Fruit fly (Drosophila melanogaster) whole organism, embryonic: ENCODE data around the gene Mad.

Experiments used
- Atf-2 ChIP-seq: fragments of 200-800 bp; sonication (Bioruptor generic); optimal IDR thresholded peaks from 2 replicates; lab custom pipeline; 2016; ENCODE audit warnings: missing biosample characterization, missing genetic modification characterization
- CG12071 ChIP-seq: fragments of 200-800 bp; sonication (Bioruptor generic); optimal IDR thresholded peaks from 3 replicates; lab custom pipeline; 2018; ENCODE audit warnings: missing biosample characterization, mild to moderate bottlenecking, missing genetic modification characterization
- CG13123 ChIP-seq: fragments of 200-800 bp; sonication (Bioruptor generic); optimal IDR thresholded peaks from 2 replicates; lab custom pipeline; 2016; ENCODE audit warnings: missing biosample characterization, missing genetic modification characterization
- CG13624 ChIP-seq: fragments of 200-800 bp; sonication (Bioruptor generic); optimal IDR thresholded peaks from 2 replicates; lab custom pipeline; 2016; ENCODE audit warnings: missing biosample characterization, missing genetic modification characterization
- CG15479 ChIP-seq: fragments of 200-800 bp; sonication (Bioruptor generic); optimal IDR thresholded peaks from 3 replicates; lab custom pipeline; 2019; ENCODE audit warnings: missing biosample characterization, mild to moderate bottlenecking, missing genetic modification characterization, moderate library complexity
- CG2199 ChIP-seq: fragments of 200-800 bp; sonication (Bioruptor generic); IDR thresholded peaks from 3 replicates; pipeline ENCODE4 v1.3.6; 2022; ENCODE audit warnings: missing biosample characterization, missing genetic modification characterization
- CG31388 ChIP-seq: fragments of 200-800 bp; sonication (Bioruptor generic); optimal IDR thresholded peaks from 2 replicates; lab custom pipeline; 2016; ENCODE audit warnings: missing biosample characterization, missing genetic modification characterization
- CG32532 ChIP-seq: fragments of 200-800 bp; sonication (Bioruptor generic); IDR thresholded peaks from 2 replicates; pipeline ENCODE4 v1.3.6; 2022; ENCODE audit warnings: missing biosample characterization, missing genetic modification characterization
- CG3726 ChIP-seq: fragments of 200-800 bp; sonication (Bioruptor generic); IDR thresholded peaks from 3 replicates; pipeline ENCODE4, ENCODE4 v1.3.6; 2022; ENCODE audit warnings: missing biosample characterization, missing genetic modification characterization
- CG3847 ChIP-seq: fragments of 200-800 bp; sonication (Bioruptor generic); IDR thresholded peaks from 2 replicates; pipeline ENCODE4 v1.3.6; 2022; ENCODE audit warnings: missing biosample characterization, missing genetic modification characterization
- CG6254 ChIP-seq: fragments of 200-800 bp; sonication (Bioruptor generic); optimal IDR thresholded peaks from 3 replicates; lab custom pipeline; 2017; ENCODE audit warnings: mild to moderate bottlenecking, missing biosample characterization, missing genetic modification reagents, missing genetic modification characterization
- CG6813 ChIP-seq: fragments of 200-800 bp; sonication (Bioruptor generic); optimal IDR thresholded peaks from 2 replicates; lab custom pipeline; 2017; ENCODE audit warnings: missing biosample characterization, missing genetic modification characterization, mild to moderate bottlenecking, moderate library complexity, missing genetic modification reagents
- CG8924 ChIP-seq: fragments of 200-800 bp; optimal IDR thresholded peaks from 3 replicates; lab custom pipeline; 2019; ENCODE audit warnings: missing biosample characterization, mild to moderate bottlenecking, missing genetic modification characterization, moderate library complexity
- CG9609 ChIP-seq: fragments of 200-800 bp; sonication (Bioruptor generic); optimal IDR thresholded peaks from 3 replicates; lab custom pipeline; 2016; ENCODE audit warnings: missing biosample characterization, missing genetic modification characterization
- CG9876 ChIP-seq: fragments of 200-800 bp; sonication (Bioruptor generic); optimal IDR thresholded peaks from 2 replicates; lab custom pipeline; 2016; ENCODE audit warnings: missing biosample characterization, missing genetic modification characterization
- Camta ChIP-seq: fragments of 200-800 bp; sonication (Bioruptor generic); optimal IDR thresholded peaks from 2 replicates; lab custom pipeline; 2016; ENCODE audit warnings: missing biosample characterization, missing genetic modification characterization
- Dip2 ChIP-seq: fragments of 200-800 bp; sonication (Bioruptor generic); IDR thresholded peaks from 2 replicates; pipeline ENCODE4 v1.3.6; 2022; ENCODE audit warnings: missing biosample characterization, missing genetic modification characterization
- HHEX ChIP-seq: fragments of 200-800 bp; sonication (Bioruptor generic); optimal IDR thresholded peaks from 3 replicates; lab custom pipeline; 2017; ENCODE audit warnings: missing biosample characterization, mild to moderate bottlenecking, missing genetic modification characterization, missing genetic modification reagents
- HLH54F ChIP-seq: fragments of 200-800 bp; sonication (Bioruptor generic); optimal IDR thresholded peaks from 3 replicates; lab custom pipeline; 2016; ENCODE audit warnings: missing biosample characterization, missing genetic modification characterization
- Hr78 ChIP-seq, 2 experiments: fragments of 200-800 bp in 1 of 2; fragments of >200 bp in 1 of 2; sonication (Bioruptor generic) in 1 of 2; optimal IDR thresholded peaks; 2 replicates each; lab custom pipeline; 2017 to 2019; ENCODE audit warnings: missing biosample characterization in 2 of 2, missing genetic modification characterization in 2 of 2, mild to moderate bottlenecking in 1 of 2, moderate library complexity in 1 of 2
- Hsf ChIP-seq: fragments of 200-800 bp; sonication (Bioruptor generic); optimal IDR thresholded peaks from 3 replicates; lab custom pipeline; 2016; ENCODE audit warnings: missing biosample characterization, missing genetic modification characterization
- Lim3 ChIP-seq: fragments of 200-800 bp; sonication (Bioruptor generic); IDR thresholded peaks from 2 replicates; pipeline ENCODE4 v1.3.6; 2022; ENCODE audit warnings: missing biosample characterization, missing genetic modification characterization
- Med ChIP-seq: fragments of 200-800 bp; sonication (Bioruptor generic); peaks from one replicate; lab custom pipeline; 2016; ENCODE audit warnings: missing biosample characterization, missing genetic modification characterization, mild to moderate bottlenecking, inconsistent platforms, moderate library complexity
- Meics ChIP-seq: fragments of 200-800 bp; sonication (Bioruptor generic); optimal IDR thresholded peaks from 2 replicates; lab custom pipeline; 2017; ENCODE audit warnings: missing biosample characterization, mild to moderate bottlenecking, missing genetic modification characterization
- NC2β ChIP-seq: fragments of 200-800 bp; sonication (Bioruptor generic); optimal IDR thresholded peaks from 2 replicates; lab custom pipeline; 2016; ENCODE audit warnings: missing biosample characterization, missing genetic modification characterization
- NFAT ChIP-seq: fragments of 200-800 bp; sonication (Bioruptor generic); IDR thresholded peaks from 2 replicates; pipeline ENCODE4 v1.3.6; 2022; ENCODE audit warnings: missing biosample characterization, missing genetic modification characterization
- NfI ChIP-seq: fragments of 200-800 bp; sonication (Bioruptor generic); optimal IDR thresholded peaks from 3 replicates; lab custom pipeline; 2018; ENCODE audit warnings: missing biosample characterization, mild to moderate bottlenecking, missing genetic modification characterization, moderate library complexity
- Oaz ChIP-seq: fragments of 200-800 bp; sonication (Bioruptor generic); IDR thresholded peaks from 2 replicates; pipeline ENCODE4 v1.3.6; 2022; ENCODE audit warnings: missing biosample characterization, missing genetic modification characterization
- Oli ChIP-seq: fragments of 200-800 bp; sonication (Bioruptor generic); optimal IDR thresholded peaks from 2 replicates; lab custom pipeline; 2018; ENCODE audit warnings: missing biosample characterization, mild to moderate bottlenecking, missing genetic modification characterization, moderate library complexity
- Rx ChIP-seq: fragments of 200-800 bp; sonication (Bioruptor generic); IDR thresholded peaks from 2 replicates; pipeline ENCODE4 v1.3.6; 2022; ENCODE audit warnings: missing biosample characterization, missing genetic modification characterization
- ap ChIP-seq: fragments of 200-800 bp; sonication (Bioruptor generic); IDR thresholded peaks from 2 replicates; pipeline ENCODE4 v1.3.6; 2022; ENCODE audit warnings: missing biosample characterization, missing genetic modification characterization
- chn ChIP-seq: fragments of 200-800 bp; sonication (Bioruptor generic); optimal IDR thresholded peaks from 2 replicates; lab custom pipeline; 2016; ENCODE audit warnings: missing biosample characterization, missing genetic modification characterization
- croc ChIP-seq: fragments of 200-800 bp; sonication (Bioruptor generic); conservative IDR thresholded peaks from 3 replicates; pipeline ENCODE4 v1.3.6; 2022; ENCODE audit warnings: missing biosample characterization, missing genetic modification characterization
- danr ChIP-seq: fragments of 200-800 bp; sonication (Bioruptor generic); IDR thresholded peaks from 2 replicates; pipeline ENCODE4 v1.3.6; 2022; ENCODE audit warnings: missing biosample characterization, missing genetic modification characterization
- ewg ChIP-seq: fragments of 200-800 bp; sonication (Bioruptor generic); optimal IDR thresholded peaks from 3 replicates; lab custom pipeline; 2017; ENCODE audit warnings: mild to moderate bottlenecking, missing biosample characterization, missing genetic modification reagents, missing genetic modification characterization
- fd64A ChIP-seq: fragments of 200-800 bp; sonication (Bioruptor generic); optimal IDR thresholded peaks from 3 replicates; lab custom pipeline; 2018; ENCODE audit warnings: missing biosample characterization, mild to moderate bottlenecking, missing genetic modification characterization
- gcm2 ChIP-seq: fragments of 200-800 bp; sonication (Bioruptor generic); optimal IDR thresholded peaks from 2 replicates; lab custom pipeline; 2016; ENCODE audit warnings: missing biosample characterization, missing genetic modification characterization
- inv ChIP-seq: fragments of 200-800 bp; sonication (Bioruptor generic); IDR thresholded peaks from 2 replicates; pipeline ENCODE4 v1.3.6; 2022; ENCODE audit warnings: missing biosample characterization, missing genetic modification characterization; ENCODE audit not compliant: partially characterized antibody
- kah ChIP-seq: fragments of 200-800 bp; sonication (Bioruptor generic); optimal IDR thresholded peaks from 2 replicates; lab custom pipeline; 2018; ENCODE audit warnings: missing biosample characterization, mild to moderate bottlenecking, missing genetic modification characterization
- lbe ChIP-seq: fragments of 200-800 bp; sonication (Bioruptor generic); optimal IDR thresholded peaks from 2 replicates; lab custom pipeline; 2016; ENCODE audit warnings: missing biosample characterization, mild to moderate bottlenecking, missing genetic modification characterization
- lmd ChIP-seq: fragments of 200-800 bp; sonication (Bioruptor generic); IDR thresholded peaks from 2 replicates; pipeline ENCODE4 v1.3.6; 2022; ENCODE audit warnings: missing biosample characterization, missing genetic modification characterization
- luna ChIP-seq: fragments of 200-800 bp; sonication (Bioruptor generic); optimal IDR thresholded peaks from 2 replicates; lab custom pipeline; 2016; ENCODE audit warnings: missing biosample characterization, missing genetic modification characterization
- odd ChIP-seq: fragments of 200-800 bp; sonication (Bioruptor generic); optimal IDR thresholded peaks from 2 replicates; lab custom pipeline; 2017; ENCODE audit warnings: missing biosample characterization, mild to moderate bottlenecking, missing genetic modification characterization
- p53 ChIP-seq: fragments of 200-800 bp; sonication (Bioruptor generic); optimal IDR thresholded peaks from 2 replicates; lab custom pipeline; 2016; ENCODE audit warnings: missing biosample characterization, missing genetic modification characterization
- peb ChIP-seq: fragments of 200-800 bp; sonication (Bioruptor generic); IDR thresholded peaks from 2 replicates; pipeline ENCODE4 v1.3.6; 2022; ENCODE audit warnings: missing biosample characterization, missing genetic modification characterization
- rib ChIP-seq: fragments of 200-800 bp; sonication (Bioruptor generic); IDR thresholded peaks from 2 replicates; pipeline ENCODE4 v1.3.6; 2022; ENCODE audit warnings: missing biosample characterization, missing genetic modification characterization
- sr ChIP-seq: fragments of 200-800 bp; sonication (Bioruptor generic); IDR thresholded peaks from 3 replicates; pipeline ENCODE4 v1.3.6; 2022; ENCODE audit warnings: missing biosample characterization, missing genetic modification characterization
- tgo ChIP-seq: fragments of 200-800 bp; sonication (Bioruptor generic); IDR thresholded peaks from 3 replicates; pipeline ENCODE4 v1.3.6; 2022; ENCODE audit warnings: missing biosample characterization, missing genetic modification characterization
- trem ChIP-seq: fragments of 200-800 bp; optimal IDR thresholded peaks from 3 replicates; lab custom pipeline; 2019; ENCODE audit warnings: missing biosample characterization, mild to moderate bottlenecking, missing genetic modification characterization, moderate library complexity
- tup ChIP-seq: fragments of 200-800 bp; sonication (Bioruptor generic); optimal IDR thresholded peaks from 2 replicates; lab custom pipeline; 2016; ENCODE audit warnings: missing biosample characterization, mild to moderate bottlenecking, missing genetic modification characterization, moderate library complexity
- z ChIP-seq: fragments of 200-800 bp; sonication (Bioruptor generic); IDR thresholded peaks from 3 replicates; pipeline ENCODE4 v1.3.6; 2022; ENCODE audit warnings: missing biosample characterization, missing genetic modification characterization

Gene Mad

DNA sequence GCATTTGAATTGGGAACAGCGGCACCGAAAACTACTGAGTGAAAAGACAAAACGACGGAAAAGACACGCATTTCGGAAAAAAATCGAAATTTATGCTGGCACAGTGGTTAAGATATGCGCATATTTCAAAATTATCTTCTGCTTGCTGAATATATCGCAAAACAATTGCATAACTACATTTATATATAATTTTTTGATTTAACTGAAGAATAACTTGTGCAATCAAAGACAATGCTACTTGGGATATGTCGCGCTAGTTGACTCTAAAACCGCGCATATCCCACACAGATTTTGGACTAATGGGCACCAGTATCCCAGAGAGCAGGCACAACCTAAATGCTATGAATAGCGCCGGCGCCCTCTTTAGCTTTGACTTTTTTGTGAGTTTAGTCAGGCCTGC is 58.6 kb downstream of the Mad start (continued):
- TF ChIP-seq NC2β (GFP tag; lab: Kevin White, UChicago) (peak; percentile 20), CG15479 (no peak), Oli (peak; percentile 45), CG13123 (no peak), gcm2 (GFP tag; lab: Kevin White, UChicago) (no peak), inv (GFP tag; lab: Robert Waterston, UW) (no peak), CG9609 (GFP tag; lab: Kevin White, UChicago) (no peak), croc (peak; percentile 40; the same call in 2 of the 3 replicates), CG6254 (GFP tag; lab: Kevin White, UChicago) (no peak), lmd (GFP tag; lab: Robert Waterston, UW) (peak; percentile 60; the same call in 1 of the 2 replicates), Dip2 (GFP tag; lab: Robert Waterston, UW) (no peak), NFAT (GFP tag; lab: Robert Waterston, UW) (no peak), CG13624 (GFP tag; lab: Kevin White, UChicago) (peak; percentile 16), ewg (GFP tag; lab: Kevin White, UChicago) (peak; percentile 47), CG6813 (no peak), Med (peak; percentile 82), HHEX (GFP tag; lab: Kevin White, UChicago) (peak; percentile 11), CG32532 (GFP tag; lab: Robert Waterston, UW) (no peak), CG8924 (no peak), chn (no peak), CG3847 (0 out of 2 replicates have a peak, but pooled peaks have one; percentile 17), Lim3 (GFP tag; lab: Robert Waterston, UW) (0 out of 2 replicates have a peak, but pooled peaks have one; percentile 20), luna (no peak), Oaz (GFP tag; lab: Robert Waterston, UW) (no peak), CG2199 (GFP tag; lab: Robert Waterston, UW) (no peak), z (GFP tag; lab: Robert Waterston, UW) (0 out of 3 replicates have a peak, but pooled peaks have one; percentile 8), fd64A (no peak), CG12071 (GFP tag; lab: Kevin White, UChicago) (peak; percentile 1), ap (GFP tag; lab: Robert Waterston, UW) (peak; percentile 44; the same call in 1 of the 2 replicates), CG9876 (GFP tag; lab: Kevin White, UChicago) (no peak), p53 (GFP tag; lab: Kevin White, UChicago) (no peak), odd (GFP tag; lab: Kevin White, UChicago) (no peak), Hr78 (GFP tag; optimal IDR thresholded peaks at IDR 0.05; lab: Kevin White, UChicago) (peak in 1 of 2 experiments; percentile 5), Hsf (peak; percentile 36), lbe (GFP tag; lab: Kevin White, UChicago) (no peak), NfI (GFP tag; lab: Kevin White, UChicago) (peak; percentile 36), Rx (GFP tag; lab: Robert Waterston, UW) (peak; percentile 13; the same call in 1 of the 2 replicates), sr (GFP tag; lab: Robert Waterston, UW) (0 out of 3 replicates have a peak, but pooled peaks have one; percentile 31), Camta (GFP tag; lab: Kevin White, UChicago) (no peak), trem (tag; lab: Kevin White, UChicago) (no peak), rib (GFP tag; lab: Robert Waterston, UW) (no peak), HLH54F (GFP tag; lab: Kevin White, UChicago) (no peak), tup (GFP tag; lab: Kevin White, UChicago) (no peak), CG31388 (GFP tag; lab: Kevin White, UChicago) (no peak), Meics (GFP tag; lab: Kevin White, UChicago) (no peak), tgo (GFP tag; lab: Robert Waterston, UW) (peak; percentile 50; the same call in 2 of the 3 replicates), CG3726 (GFP tag; lab: Robert Waterston, UW) (0 out of 3 replicates have a peak, but pooled peaks have one; percentile 27), danr (no peak; the same call in 1 of the 2 replicates), peb (GFP tag; lab: Robert Waterston, UW) (no peak), Atf-2 (GFP tag; lab: Kevin White, UChicago) (no peak), kah (GFP tag; lab: Kevin White, UChicago) (no peak)
